Fruit fly (Drosophila melanogaster) whole organism, adult: ENCODE results near the gene Chd64.

Experiments
- CG33017 ChIP-seq: fragments of 200-800 bp; sonication (Bioruptor generic); optimal IDR thresholded peaks from 2 replicates; lab custom pipeline; 2018; ENCODE audit warnings: missing biosample characterization, mild to moderate bottlenecking, missing genetic modification characterization, moderate library complexity
- bab1 ChIP-seq: fragments of 200-800 bp; sonication (Bioruptor generic); optimal IDR thresholded peaks from 3 replicates; lab custom pipeline; 2019; ENCODE audit warnings: missing biosample characterization, mild to moderate bottlenecking, missing genetic modification characterization, moderate library complexity
- cic ChIP-seq: fragments of 200-800 bp; sonication (Bioruptor generic); optimal IDR thresholded peaks from 2 replicates; lab custom pipeline; 2017; ENCODE audit warnings: missing biosample characterization, mild to moderate bottlenecking, missing genetic modification characterization, moderate library complexity
- tj ChIP-seq: fragments of 200-800 bp; sonication (Bioruptor generic); optimal IDR thresholded peaks from 3 replicates; lab custom pipeline; 2017; ENCODE audit warnings: missing biosample characterization, mild to moderate bottlenecking, missing genetic modification characterization, moderate library complexity
- toe ChIP-seq: fragments of 200-800 bp; sonication (Bioruptor generic); optimal IDR thresholded peaks from 2 replicates; lab custom pipeline; 2016; ENCODE audit warnings: missing biosample characterization, missing genetic modification characterization

- TF ChIP-seq CG33017 (tag; lab: Kevin White, UChicago) (no peak), toe (GFP tag; lab: Kevin White, UChicago) (no peak), cic (GFP tag; lab: Kevin White, UChicago) (peak; percentile 22), tj (peak; percentile 98), bab1 (GFP tag; lab: Kevin White, UChicago) (peak; percentile 54)
Observed at dm6 chr3L:4120358-4121349, 1.5 kb downstream of the Chd64 start.
